Fruit fly (Drosophila melanogaster): Measurements from ENCODE around the gene tal-2A.

- TF ChIP-seq CG8319 (GFP tag; optimal IDR thresholded peaks at IDR 0.05), result no peak
- no peak for TF ChIP-seq esn (GFP tag; optimal IDR thresholded peaks at IDR 0.05)
- no peak for TF ChIP-seq Sox15 (GFP tag; optimal IDR thresholded peaks at IDR 0.05)
- TF ChIP-seq Sox102F (GFP tag; optimal IDR thresholded peaks at IDR 0.05), result no peak
- TF ChIP-seq CG4318 (GFP tag; optimal IDR thresholded peaks at IDR 0.05), result no peak
Measured at dm6 chr3R:13767239-13767638, 45.7 kb upstream of the tal-2A start, which contains the start of gene Cht5.
